Fruit fly (Drosophila melanogaster): ENCODE measurements around the gene CG11964.
A peak's percentile ranks its signal among the peaks of the same experiment; 100 is the strongest.

CG11964 gene

dm6 chr3R:8979850-8980775, 35.3 kb upstream of the CG11964 start:
- TF ChIP-seq jim (GFP tag; optimal IDR thresholded peaks at IDR 0.05) (no peak), Sp1 (GFP tag; optimal IDR thresholded peaks at IDR 0.05) (no peak), foxo (GFP tag; optimal IDR thresholded peaks at IDR 0.05) (peak in 1 of 2 experiments; percentile 7), sage (GFP tag; optimal IDR thresholded peaks at IDR 0.05) (no peak), N (GFP tag; optimal IDR thresholded peaks at IDR 0.05) (no peak), fru (GFP tag; optimal IDR thresholded peaks at IDR 0.05) (peak; percentile 23), h (GFP tag; optimal IDR thresholded peaks at IDR 0.05) (peak; percentile 13), CG32264 (GFP tag; optimal IDR thresholded peaks at IDR 0.05) (no peak), Mio (GFP tag; optimal IDR thresholded peaks at IDR 0.05) (no peak), OdsH (GFP tag; optimal IDR thresholded peaks at IDR 0.05) (no peak), brk (GFP tag; optimal IDR thresholded peaks at IDR 0.05) (peak; percentile 13), br (GFP tag; optimal IDR thresholded peaks at IDR 0.05) (no peak), lola (GFP tag; optimal IDR thresholded peaks at IDR 0.05) (no peak)

dm6 chr3R:8978768-8979167, 33.9 kb upstream of the CG11964 start:
- TF ChIP-seq CrebA (GFP tag; optimal IDR thresholded peaks at IDR 0.05; ENCODE audit: borderline replicate concordance) (no peak), ey (GFP tag; optimal IDR thresholded peaks at IDR 0.05) (peak; percentile 58), Vsx2 (GFP tag; optimal IDR thresholded peaks at IDR 0.05; ENCODE audit: partially characterized antibody) (no peak), Mio (GFP tag; optimal IDR thresholded peaks at IDR 0.05) (no peak), Dfd (GFP tag; optimal IDR thresholded peaks at IDR 0.05) (no peak), sv (GFP tag; optimal IDR thresholded peaks at IDR 0.05) (no peak), Dif (GFP tag; optimal IDR thresholded peaks at IDR 0.05; ENCODE audit: partially characterized antibody) (no peak), Abd-B (GFP tag; optimal IDR thresholded peaks at IDR 0.05) (no peak), OdsH (GFP tag; optimal IDR thresholded peaks at IDR 0.05) (peak; percentile 32), fru (GFP tag; optimal IDR thresholded peaks at IDR 0.05) (peak; percentile 73), N (GFP tag; optimal IDR thresholded peaks at IDR 0.05) (no peak), foxo (GFP tag; optimal IDR thresholded peaks at IDR 0.05) (peak in 1 of 2 experiments; percentile 69), tai (GFP tag; optimal IDR thresholded peaks at IDR 0.05) (peak; percentile 38), Hr83 (GFP tag; optimal IDR thresholded peaks at IDR 0.05; ENCODE audit: poor library complexity, severe bottlenecking) (no peak), pan (optimal IDR thresholded peaks at IDR 0.05) (no peak), h (GFP tag; optimal IDR thresholded peaks at IDR 0.05) (peak; percentile 74), br (GFP tag; optimal IDR thresholded peaks at IDR 0.05) (peak; percentile 40), dl (GFP tag; optimal IDR thresholded peaks at IDR 0.05; ENCODE audit: insufficient read depth in 1 of 2, partially characterized antibody in 2 of 2) (no peak), CG32264 (GFP tag; optimal IDR thresholded peaks at IDR 0.05) (peak; percentile 6), Hr78 (GFP tag; optimal IDR thresholded peaks at IDR 0.05) (no peak), jim (GFP tag; optimal IDR thresholded peaks at IDR 0.05) (no peak), dmrt93B (GFP tag; optimal IDR thresholded peaks at IDR 0.05) (peak; percentile 40), Hnf4 (GFP tag; optimal IDR thresholded peaks at IDR 0.05) (peak; percentile 18), brk (GFP tag; optimal IDR thresholded peaks at IDR 0.05) (peak; percentile 57), woc (GFP tag; optimal IDR thresholded peaks at IDR 0.05) (peak; percentile 67), sage (GFP tag; optimal IDR thresholded peaks at IDR 0.05) (peak; percentile 52), psq (GFP tag; optimal IDR thresholded peaks at IDR 0.05) (peak; percentile 64), Sp1 (GFP tag; optimal IDR thresholded peaks at IDR 0.05) (peak; percentile 78), usp (GFP tag; optimal IDR thresholded peaks at IDR 0.05) (no peak), Rel (GFP tag; optimal IDR thresholded peaks at IDR 0.05) (peak; percentile 42), Rel (tag; optimal IDR thresholded peaks at IDR 0.05) (no peak), HLH106 (tag; optimal IDR thresholded peaks at IDR 0.05) (peak; percentile 58), rgr (GFP tag; optimal IDR thresholded peaks at IDR 0.05) (peak; percentile 65), Myc (optimal IDR thresholded peaks at IDR 0.05) (no peak), GATAd (GFP tag; optimal IDR thresholded peaks at IDR 0.05) (no peak), lola (GFP tag; optimal IDR thresholded peaks at IDR 0.05) (no peak)
